Worm (Caenorhabditis elegans) whole organism, L2 larva: ENCODE measurements around the gene rga-5.

Experiments
- R02D3.7 ChIP-seq: fragments of 150-350 bp; optimal IDR thresholded peaks from 2 replicates; lab custom pipeline; 2014; ENCODE audit warnings: missing biosample characterization, missing genetic modification characterization
- ama-1 ChIP-seq: fragments of 150-350 bp; optimal IDR thresholded peaks from 2 replicates; lab custom pipeline; 2018; ENCODE audit warnings: inconsistent platforms
- fos-1 ChIP-seq: fragments of 150-350 bp; optimal IDR thresholded peaks from 2 replicates; lab custom pipeline; 2014; ENCODE audit warnings: missing biosample characterization, missing genetic modification characterization
- lin-13 ChIP-seq: fragments of 150-350 bp; optimal IDR thresholded peaks from 2 replicates; lab custom pipeline; 2014; ENCODE audit warnings: missing biosample characterization, missing genetic modification reagents, missing genetic modification characterization
- lin-39 ChIP-seq: fragments of 150-350 bp; optimal IDR thresholded peaks from 2 replicates; lab custom pipeline; 2014; ENCODE audit warnings: missing biosample characterization, missing genetic modification reagents, missing genetic modification characterization
- lsy-2 ChIP-seq, 2 experiments: fragments of 150-350 bp in 1 of 2; sonication (generic microtip) in 1 of 2; optimal IDR thresholded peaks; 2 replicates each; lab custom pipeline; 2014 to 2017; ENCODE audit warnings: missing biosample characterization in 2 of 2, missing genetic modification characterization in 2 of 2
- nhr-10 ChIP-seq: sonication (generic microtip); optimal IDR thresholded peaks from 2 replicates; lab custom pipeline; 2017; ENCODE audit warnings: missing biosample characterization, missing genetic modification characterization
- nhr-129 ChIP-seq: fragments of 150-350 bp; optimal IDR thresholded peaks from 2 replicates; lab custom pipeline; 2014; ENCODE audit warnings: missing biosample characterization, missing genetic modification characterization
- nhr-25 ChIP-seq: fragments of 150-350 bp; sonication (generic microtip); optimal IDR thresholded peaks from 3 replicates; lab custom pipeline; 2014; ENCODE audit warnings: missing biosample characterization, missing genetic modification characterization
- skn-1 ChIP-seq: sonication (generic microtip); optimal IDR thresholded peaks from 2 replicates; lab custom pipeline; 2017; ENCODE audit warnings: missing biosample characterization, missing genetic modification characterization
- zag-1 ChIP-seq: fragments of 150-350 bp; optimal IDR thresholded peaks from 2 replicates; lab custom pipeline; 2014; ENCODE audit warnings: missing biosample characterization, missing genetic modification characterization
- ztf-11 ChIP-seq: sonication (generic microtip); optimal IDR thresholded peaks from 2 replicates; lab custom pipeline; 2017; ENCODE audit warnings: missing biosample characterization, missing genetic modification characterization
- ztf-4 ChIP-seq: fragments of 150-350 bp; optimal IDR thresholded peaks from 2 replicates; lab custom pipeline; 2014; ENCODE audit warnings: missing biosample characterization, missing genetic modification characterization

ce11 chrIV:13838296-13838695 is 10.6 kb downstream of the rga-5 start:
- TF ChIP-seq R02D3.7 (tag; lab: Kevin White, UChicago) (no peak), lin-39 (tag; lab: Kevin White, UChicago) (no peak), lsy-2 (tag; optimal IDR thresholded peaks at IDR 0.05; lab: Kevin White, UChicago) (no peak), nhr-10 (tag; lab: Kevin White, UChicago) (no peak), skn-1 (tag; lab: Kevin White, UChicago) (no peak), fos-1 (tag; lab: Kevin White, UChicago) (no peak), ztf-11 (tag; lab: Kevin White, UChicago) (no peak), ama-1 (lab: Kevin White, UChicago) (no peak), nhr-25 (no peak), lin-13 (GFP tag; lab: Kevin White, UChicago) (no peak), nhr-129 (tag; lab: Kevin White, UChicago) (no peak), zag-1 (tag; lab: Kevin White, UChicago) (no peak), ztf-4 (no peak)
